Fruit fly (Drosophila melanogaster) whole organism, wandering third instar larva: ENCODE results near the gene Rh5.

Experiments
- Abd-B ChIP-seq: fragments of >200 bp; optimal IDR thresholded peaks from 2 replicates; lab custom pipeline; 2017; ENCODE audit warnings: missing biosample characterization, missing genetic modification characterization
- CG32264 ChIP-seq: fragments of 200-800 bp; sonication (Bioruptor generic); optimal IDR thresholded peaks from 2 replicates; lab custom pipeline; 2016; ENCODE audit warnings: missing biosample characterization, missing genetic modification characterization
- CG9705 ChIP-seq: fragments of 200-800 bp; sonication (Bioruptor generic); optimal IDR thresholded peaks from 2 replicates; lab custom pipeline; 2018; ENCODE audit warnings: missing biosample characterization, mild to moderate bottlenecking, missing genetic modification characterization
- CrebA ChIP-seq: fragments of 200-800 bp; sonication (Bioruptor generic); optimal IDR thresholded peaks from 2 replicates; lab custom pipeline; 2016; ENCODE audit warnings: missing biosample characterization, mild to moderate bottlenecking, missing genetic modification characterization, borderline replicate concordance
- Dfd ChIP-seq: fragments of >200 bp; optimal IDR thresholded peaks from 2 replicates; lab custom pipeline; 2017; ENCODE audit warnings: missing biosample characterization, missing genetic modification characterization
- Dif ChIP-seq: fragments of 200-275, 200-300 bp; sonication (Bioruptor generic); optimal IDR thresholded peaks from 2 replicates; lab custom pipeline; 2018; ENCODE audit warnings: missing biosample characterization, missing genetic modification characterization; ENCODE audit not compliant: partially characterized antibody
- GATAd ChIP-seq: sonication (Bioruptor generic); optimal IDR thresholded peaks from 2 replicates; lab custom pipeline; 2016; ENCODE audit warnings: missing biosample characterization, missing genetic modification characterization
- HLH106 ChIP-seq: fragments of 200-800 bp; optimal IDR thresholded peaks from 3 replicates; lab custom pipeline; 2019; ENCODE audit warnings: missing biosample characterization, mild to moderate bottlenecking, missing genetic modification characterization, moderate library complexity
- Hnf4 ChIP-seq: fragments of 200-800 bp; sonication (Bioruptor generic); optimal IDR thresholded peaks from 2 replicates; lab custom pipeline; 2016; ENCODE audit warnings: missing biosample characterization, mild to moderate bottlenecking, missing genetic modification characterization
- Hr78 ChIP-seq: fragments of >200 bp; optimal IDR thresholded peaks from 2 replicates; lab custom pipeline; 2017; ENCODE audit warnings: missing biosample characterization, missing genetic modification characterization
- Hr83 ChIP-seq: fragments of 200-300 bp; sonication (Bioruptor generic); optimal IDR thresholded peaks from 2 replicates; lab custom pipeline; 2016; ENCODE audit warnings: missing biosample characterization, mild to moderate bottlenecking, missing genetic modification characterization, moderate library complexity; ENCODE audit not compliant: poor library complexity, severe bottlenecking
- Jra ChIP-seq: sonication (Bioruptor generic); optimal IDR thresholded peaks from 2 replicates; lab custom pipeline; 2016; ENCODE audit warnings: missing biosample characterization, missing genetic modification characterization
- Mio ChIP-seq: sonication (Bioruptor generic); optimal IDR thresholded peaks from 2 replicates; lab custom pipeline; 2016; ENCODE audit warnings: missing biosample characterization, missing genetic modification characterization
- Myc ChIP-seq: fragments of >200 bp; optimal IDR thresholded peaks from 2 replicates; lab custom pipeline; 2017
- N ChIP-seq: fragments of >200 bp; optimal IDR thresholded peaks from 2 replicates; lab custom pipeline; 2018; ENCODE audit warnings: missing biosample characterization, missing external identifiers, missing genetic modification characterization
- OdsH ChIP-seq: fragments of 200-800 bp; sonication (Bioruptor generic); optimal IDR thresholded peaks from 2 replicates; lab custom pipeline; 2016; ENCODE audit warnings: missing biosample characterization, mild to moderate bottlenecking, missing genetic modification characterization
- Rel ChIP-seq, 2 experiments: fragments of 200-800 bp; sonication (Bioruptor generic) in 1 of 2; optimal IDR thresholded peaks; 2 replicates in 1 of 2; 3 replicates in 1 of 2; lab custom pipeline; 2016 to 2019; ENCODE audit warnings: mild to moderate bottlenecking in 2 of 2, missing biosample characterization in 2 of 2, missing genetic modification characterization in 2 of 2, moderate library complexity in 1 of 2
- Sp1 ChIP-seq: fragments of 200-800 bp; sonication (Bioruptor generic); optimal IDR thresholded peaks from 3 replicates; lab custom pipeline; 2019; ENCODE audit warnings: missing biosample characterization, mild to moderate bottlenecking, missing genetic modification characterization, moderate library complexity
- Vsx2 ChIP-seq: fragments of 200-300, 225-300 bp; sonication (Bioruptor generic); optimal IDR thresholded peaks from 2 replicates; lab custom pipeline; 2018; ENCODE audit warnings: missing biosample characterization, missing genetic modification characterization; ENCODE audit not compliant: partially characterized antibody
- br ChIP-seq: fragments of 200-800 bp; sonication (Bioruptor generic); optimal IDR thresholded peaks from 2 replicates; lab custom pipeline; 2016; ENCODE audit warnings: missing biosample characterization, missing genetic modification characterization
- brk ChIP-seq: fragments of 200-800 bp; sonication (Bioruptor generic); optimal IDR thresholded peaks from 2 replicates; lab custom pipeline; 2016; ENCODE audit warnings: missing biosample characterization, mild to moderate bottlenecking, missing genetic modification characterization
- dl ChIP-seq, 2 experiments: fragments of 175-275, 200-275 bp in 1 of 2; fragments of 200-275 bp in 1 of 2; sonication (Bioruptor generic); optimal IDR thresholded peaks; lab custom pipeline; 2018; ENCODE audit warnings: mild to moderate bottlenecking in 2 of 2, missing biosample characterization in 2 of 2, missing genetic modification characterization in 2 of 2, moderate library complexity in 2 of 2; ENCODE audit not compliant: partially characterized antibody in 2 of 2, insufficient read depth in 1 of 2
- dmrt93B ChIP-seq: fragments of 200-800 bp; sonication (Bioruptor generic); optimal IDR thresholded peaks from 2 replicates; lab custom pipeline; 2018; ENCODE audit warnings: missing biosample characterization, mild to moderate bottlenecking, missing genetic modification characterization
- dsf ChIP-seq: sonication (Bioruptor generic); optimal IDR thresholded peaks from 2 replicates; lab custom pipeline; 2016; ENCODE audit warnings: missing biosample characterization, missing genetic modification characterization, borderline replicate concordance
- ey ChIP-seq: fragments of 200-800 bp; sonication (Bioruptor generic); optimal IDR thresholded peaks from 2 replicates; lab custom pipeline; 2016; ENCODE audit warnings: missing biosample characterization, missing genetic modification characterization
- foxo ChIP-seq, 2 experiments: fragments of 200-800 bp; sonication (Bioruptor generic); optimal IDR thresholded peaks; 2 replicates in 1 of 2; 3 replicates in 1 of 2; lab custom pipeline; 2016 to 2017; ENCODE audit warnings: missing biosample characterization in 2 of 2, missing genetic modification characterization in 2 of 2
- fru ChIP-seq: fragments of 200-800 bp; sonication (Bioruptor generic); optimal IDR thresholded peaks from 3 replicates; lab custom pipeline; 2016; ENCODE audit warnings: missing biosample characterization, mild to moderate bottlenecking, missing genetic modification characterization
- h ChIP-seq: fragments of 200-800 bp; sonication (Bioruptor generic); optimal IDR thresholded peaks from 3 replicates; lab custom pipeline; 2016; ENCODE audit warnings: missing biosample characterization, mild to moderate bottlenecking, missing genetic modification characterization
- jim ChIP-seq: fragments of 175-275, 200-325 bp; sonication (Bioruptor generic); optimal IDR thresholded peaks from 2 replicates; lab custom pipeline; 2016; ENCODE audit warnings: missing biosample characterization, mild to moderate bottlenecking, missing genetic modification characterization
- lola ChIP-seq: fragments of >200 bp; optimal IDR thresholded peaks from 2 replicates; lab custom pipeline; 2017; ENCODE audit warnings: missing biosample characterization, missing genetic modification characterization
- pan ChIP-seq: fragments of >200 bp; optimal IDR thresholded peaks from 2 replicates; lab custom pipeline; 2017
- psq ChIP-seq: fragments of 200-800 bp; sonication (Bioruptor generic); optimal IDR thresholded peaks from 3 replicates; lab custom pipeline; 2017; ENCODE audit warnings: missing biosample characterization, mild to moderate bottlenecking, missing genetic modification characterization, moderate library complexity
- rgr ChIP-seq: fragments of 200-800 bp; sonication (Bioruptor generic); optimal IDR thresholded peaks from 3 replicates; lab custom pipeline; 2016; ENCODE audit warnings: missing biosample characterization, mild to moderate bottlenecking, missing genetic modification characterization
- sage ChIP-seq: fragments of 200-800 bp; sonication (Bioruptor generic); optimal IDR thresholded peaks from 2 replicates; lab custom pipeline; 2016; ENCODE audit warnings: missing biosample characterization, mild to moderate bottlenecking, missing genetic modification characterization
- sv ChIP-seq: fragments of 200-800 bp; sonication (Bioruptor generic); optimal IDR thresholded peaks from 3 replicates; lab custom pipeline; 2016; ENCODE audit warnings: missing biosample characterization, missing genetic modification characterization
- tai ChIP-seq: sonication (Bioruptor generic); optimal IDR thresholded peaks from 2 replicates; lab custom pipeline; 2016; ENCODE audit warnings: missing biosample characterization, missing genetic modification characterization
- usp ChIP-seq: fragments of >200 bp; optimal IDR thresholded peaks from 2 replicates; lab custom pipeline; 2017; ENCODE audit warnings: missing biosample characterization, missing genetic modification characterization
- woc ChIP-seq: sonication (Bioruptor generic); optimal IDR thresholded peaks from 2 replicates; lab custom pipeline; 2016; ENCODE audit warnings: missing biosample characterization, mild to moderate bottlenecking, missing genetic modification characterization

Gene Rh5

DNA sequence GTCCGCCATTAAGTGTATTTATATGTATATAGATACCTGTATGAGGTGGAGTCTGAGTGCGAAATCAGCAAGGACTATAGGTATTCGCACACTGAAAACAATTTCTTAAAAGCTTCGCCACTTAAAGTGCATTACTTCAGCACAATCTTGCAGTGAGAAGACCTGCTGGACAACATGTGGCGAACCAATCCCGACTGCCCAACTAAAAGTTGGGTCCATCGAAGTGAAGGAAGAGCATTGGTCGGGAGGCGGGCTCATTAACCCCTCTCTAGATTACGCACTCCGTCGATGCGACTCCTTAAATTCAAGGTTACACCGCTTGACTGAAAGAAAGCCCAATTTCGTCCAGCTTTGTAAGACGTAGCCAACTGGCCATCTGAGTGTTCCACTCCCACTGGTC, 5.3 kb downstream of the Rh5 start:
- TF ChIP-seq dl (GFP tag; optimal IDR thresholded peaks at IDR 0.05; lab: Kevin White, UChicago; ENCODE audit: insufficient read depth in 1 of 2, partially characterized antibody in 2 of 2) (no peak), pan (no peak), Abd-B (GFP tag; lab: Kevin White, UChicago) (no peak), tai (GFP tag; lab: Kevin White, UChicago) (no peak), HLH106 (peak; percentile 28), Hr83 (GFP tag; lab: Kevin White, UChicago) (peak; percentile 55), br (GFP tag; lab: Kevin White, UChicago) (no peak), Vsx2 (GFP tag; lab: Kevin White, UChicago) (no peak), sage (GFP tag; lab: Kevin White, UChicago) (peak; percentile 5), OdsH (GFP tag; lab: Kevin White, UChicago) (no peak), Dif (GFP tag; lab: Kevin White, UChicago) (no peak), Hr78 (GFP tag; lab: Kevin White, UChicago) (no peak), usp (GFP tag; lab: Kevin White, UChicago) (no peak), sv (no peak), dmrt93B (no peak), lola (GFP tag; lab: Kevin White, UChicago) (no peak), dsf (no peak), Mio (GFP tag; lab: Kevin White, UChicago) (no peak), CG32264 (GFP tag; lab: Kevin White, UChicago) (no peak), Myc (lab: Kevin White, UChicago) (no peak), CrebA (GFP tag; lab: Kevin White, UChicago) (no peak), Jra (no peak), foxo (GFP tag; optimal IDR thresholded peaks at IDR 0.05; lab: Kevin White, UChicago) (no peak), fru (GFP tag; lab: Kevin White, UChicago) (peak; percentile 46), ey (GFP tag; lab: Kevin White, UChicago) (peak; percentile 48), Hnf4 (GFP tag; lab: Kevin White, UChicago) (peak; percentile 26), N (GFP tag; lab: Kevin White, UChicago) (no peak), Dfd (GFP tag; lab: Kevin White, UChicago) (no peak), CG9705 (GFP tag; lab: Kevin White, UChicago) (peak; percentile 32), rgr (peak; percentile 40), GATAd (no peak), jim (GFP tag; lab: Kevin White, UChicago) (no peak), woc (no peak), Rel (GFP tag; optimal IDR thresholded peaks at IDR 0.05; lab: Kevin White, UChicago) (no peak), Rel (tag; optimal IDR thresholded peaks at IDR 0.05; lab: Kevin White, UChicago) (no peak), brk (GFP tag; lab: Kevin White, UChicago) (no peak), psq (GFP tag; lab: Kevin White, UChicago) (no peak), h (GFP tag; lab: Kevin White, UChicago) (peak; percentile 43), Sp1 (GFP tag; lab: Kevin White, UChicago) (no peak)

DNA sequence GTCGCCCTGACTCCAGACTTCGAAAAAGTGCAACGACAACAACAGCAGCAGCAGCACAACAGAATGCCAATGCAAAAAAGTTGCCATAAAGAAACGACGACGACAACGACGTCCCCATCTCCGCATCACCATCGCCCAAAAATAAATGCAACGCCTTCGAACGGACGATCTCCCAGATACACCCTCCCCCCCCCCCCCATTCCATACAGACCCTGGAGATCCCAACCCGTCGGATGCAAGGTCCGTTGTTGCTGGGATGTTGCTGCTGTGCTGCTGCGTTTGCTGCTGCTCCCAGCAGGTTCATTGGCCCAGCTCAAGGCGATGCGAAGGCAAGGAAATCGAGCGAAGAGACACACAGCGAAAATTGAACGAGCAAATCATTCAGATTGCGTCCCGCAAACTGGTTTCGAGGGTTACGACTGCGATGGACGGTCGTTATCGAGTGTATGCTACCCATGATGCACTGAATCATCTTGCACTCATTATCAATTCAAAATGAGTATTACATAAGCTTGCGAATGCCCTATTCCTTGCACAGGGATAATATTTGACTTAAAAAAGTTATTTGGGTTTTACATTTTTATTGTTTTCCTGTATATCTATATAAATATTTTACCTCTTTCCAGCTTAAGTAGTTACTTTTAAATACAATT, 5.9 kb downstream of the Rh5 start:
- TF ChIP-seq jim (GFP tag; lab: Kevin White, UChicago) (no peak), psq (GFP tag; lab: Kevin White, UChicago) (peak; percentile 83), fru (GFP tag; lab: Kevin White, UChicago) (peak; percentile 11), h (GFP tag; lab: Kevin White, UChicago) (peak; percentile 24), dmrt93B (no peak), HLH106 (peak; percentile 31), woc (peak; percentile 4), dl (GFP tag; optimal IDR thresholded peaks at IDR 0.05; lab: Kevin White, UChicago; ENCODE audit: insufficient read depth in 1 of 2, partially characterized antibody in 2 of 2) (peak; percentile 27 to 31), sv (no peak), Dfd (GFP tag; lab: Kevin White, UChicago) (no peak), Vsx2 (GFP tag; lab: Kevin White, UChicago) (no peak), Hnf4 (GFP tag; lab: Kevin White, UChicago) (peak; percentile 78), lola (GFP tag; lab: Kevin White, UChicago) (no peak), OdsH (GFP tag; lab: Kevin White, UChicago) (peak; percentile 1), Rel (GFP tag; optimal IDR thresholded peaks at IDR 0.05; lab: Kevin White, UChicago) (no peak), Rel (tag; optimal IDR thresholded peaks at IDR 0.05; lab: Kevin White, UChicago) (peak; percentile 90), Dif (GFP tag; lab: Kevin White, UChicago) (no peak), sage (GFP tag; lab: Kevin White, UChicago) (no peak), tai (GFP tag; lab: Kevin White, UChicago) (no peak), N (GFP tag; lab: Kevin White, UChicago) (no peak), Sp1 (GFP tag; lab: Kevin White, UChicago) (peak; percentile 6), foxo (GFP tag; optimal IDR thresholded peaks at IDR 0.05; lab: Kevin White, UChicago) (peak in 1 of 2 experiments; percentile 9)
